Fruit fly (Drosophila melanogaster) ovary, adult (tissue): ENCODE measurements around the gene Cpr64Ac.

ENCODE experiments used
- CG17801 ChIP-seq: fragments of 200-800 bp; optimal IDR thresholded peaks from 2 replicates; lab custom pipeline; 2019; ENCODE audit warnings: missing biosample characterization, mild to moderate bottlenecking, missing genetic modification characterization, moderate library complexity; ENCODE audit not compliant: partially characterized antibody

Cpr64Ac gene

DNA sequence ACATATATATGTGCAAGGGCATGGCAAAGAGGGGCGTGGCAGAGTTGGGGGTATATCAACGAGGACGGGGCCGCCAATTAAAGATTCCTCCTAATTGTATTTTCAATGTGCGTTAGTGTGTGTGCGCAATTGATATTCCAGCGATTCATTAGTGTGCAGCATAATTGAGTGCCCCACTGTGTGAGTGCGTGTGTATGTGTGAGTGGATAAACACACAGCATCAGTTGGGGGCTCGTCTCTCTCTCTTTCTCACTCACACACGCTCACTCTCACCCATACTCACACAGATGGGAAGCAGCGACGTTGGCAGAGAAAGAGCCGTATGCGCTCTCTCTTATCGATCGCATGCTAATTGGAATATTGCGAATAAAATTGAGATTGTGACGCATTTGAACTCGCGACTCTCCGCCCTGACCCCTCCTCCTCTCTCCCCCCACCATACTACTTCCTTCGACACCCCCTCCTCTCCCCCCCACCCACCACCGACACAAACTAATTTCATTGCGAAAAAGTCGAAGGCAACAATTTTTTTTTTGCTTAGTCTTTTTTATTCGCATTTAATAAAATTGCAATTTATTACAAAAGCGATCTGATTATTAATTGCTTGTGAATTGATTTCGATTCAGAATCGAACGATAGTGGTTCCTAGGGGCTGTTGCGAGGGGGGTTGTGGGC, 21.0 kb upstream of the Cpr64Ac start:
- no peak for TF ChIP-seq CG17801

DNA sequence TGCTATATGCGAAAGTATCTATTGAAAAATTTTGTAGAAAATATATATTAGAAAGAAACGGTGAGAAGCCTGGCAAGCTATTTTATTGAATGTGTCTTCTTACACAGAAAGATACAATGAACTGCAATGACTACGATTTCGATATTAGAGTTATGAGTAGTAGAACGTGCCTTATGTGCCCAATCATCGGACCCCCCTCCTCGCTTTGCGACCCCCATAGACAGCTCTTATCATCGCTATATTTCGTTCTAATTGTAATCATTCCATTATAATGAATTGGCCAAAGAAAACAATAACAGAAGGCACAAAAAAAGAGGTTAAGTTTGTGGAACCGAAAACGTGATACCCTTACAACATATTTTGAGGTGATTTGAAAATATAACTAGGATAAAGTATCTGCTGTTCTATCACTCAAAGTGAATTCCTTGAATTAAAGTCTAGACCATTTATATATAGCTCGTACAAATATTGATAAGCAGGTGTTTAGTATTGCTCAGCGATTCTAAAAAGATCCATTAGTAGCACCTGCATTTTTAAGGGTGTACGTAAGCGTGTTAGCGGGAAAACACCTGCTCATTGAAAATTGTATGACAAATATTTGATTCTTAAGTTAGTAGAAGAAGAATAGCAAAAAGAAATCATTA, 20.1 kb upstream of the Cpr64Ac start:
- TF ChIP-seq CG17801: no peak

DNA sequence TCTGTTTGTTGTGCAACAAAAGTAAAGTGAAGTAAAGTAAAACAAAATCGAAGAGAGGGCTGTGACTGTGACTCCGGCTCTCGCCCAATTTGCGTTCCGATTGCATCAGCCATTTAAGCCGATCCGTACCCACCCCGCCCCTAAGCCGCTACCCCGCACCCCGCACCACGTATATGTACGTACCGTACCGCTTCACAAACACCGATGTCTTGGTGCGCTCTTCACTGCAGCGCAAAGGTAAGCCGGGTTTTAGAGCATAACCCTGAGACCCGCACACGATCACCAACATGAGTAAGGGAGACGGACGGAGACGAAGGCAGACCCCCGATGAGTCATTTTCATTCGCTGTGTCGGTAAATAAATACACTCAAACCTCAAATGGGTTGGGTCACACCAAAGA, 19.5 kb upstream of the Cpr64Ac start:
- TF ChIP-seq CG17801: peak; percentile 2

DNA sequence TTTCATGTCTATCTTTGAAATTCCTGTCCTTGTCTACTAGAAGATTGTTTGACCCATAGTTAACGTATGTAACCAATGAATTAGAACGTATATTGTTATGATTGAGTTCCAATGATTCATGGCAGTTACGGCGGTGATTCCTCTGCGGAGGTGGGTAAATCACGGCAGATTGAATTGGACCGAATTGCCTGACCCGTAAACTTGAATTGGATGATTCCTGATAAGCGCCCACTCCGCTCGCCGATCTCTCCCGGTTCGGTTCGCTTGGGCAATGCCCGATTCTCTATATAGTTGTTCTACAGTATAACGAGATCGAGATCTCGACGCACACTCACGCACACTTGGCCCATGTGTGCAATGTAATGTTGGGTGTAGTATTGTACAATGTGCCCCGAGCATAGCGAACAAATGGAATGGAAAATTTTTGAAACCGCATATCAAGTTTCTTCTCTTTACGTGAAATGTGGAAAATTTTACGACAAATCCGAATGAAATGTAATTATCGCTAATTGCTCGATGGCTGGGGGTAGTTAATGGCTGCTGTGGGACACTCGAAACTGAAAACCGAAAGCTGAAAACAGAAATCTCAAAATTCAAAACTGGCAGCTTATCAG, 18.8 kb upstream of the Cpr64Ac start:
- no peak for TF ChIP-seq CG17801

DNA sequence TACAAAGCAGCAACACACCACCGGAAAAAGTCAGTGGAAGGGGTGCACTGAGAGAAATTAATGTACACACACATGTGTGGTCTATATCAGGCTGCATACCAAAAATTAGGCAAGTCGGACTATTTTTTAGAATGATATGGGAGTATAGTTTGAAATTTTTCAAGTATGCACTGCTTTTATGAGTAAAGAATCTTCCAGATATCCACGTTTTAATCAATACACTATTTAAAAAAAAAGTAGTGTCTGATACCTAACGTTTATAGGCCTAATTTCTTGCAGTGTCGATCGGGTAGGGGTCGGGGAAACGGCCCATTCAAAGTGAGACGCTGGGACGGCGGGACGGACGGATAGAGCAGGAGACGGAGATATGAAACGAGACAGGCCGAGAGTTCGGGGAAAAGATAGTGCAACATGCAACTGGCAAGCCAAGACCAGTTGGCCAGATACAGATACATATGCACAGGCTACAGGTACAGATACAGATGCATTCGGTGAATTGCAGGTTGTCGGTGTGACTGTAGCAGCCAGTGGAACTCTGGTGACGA, 17.7 kb upstream of the Cpr64Ac start:
- TF ChIP-seq CG17801: peak; percentile 46

DNA sequence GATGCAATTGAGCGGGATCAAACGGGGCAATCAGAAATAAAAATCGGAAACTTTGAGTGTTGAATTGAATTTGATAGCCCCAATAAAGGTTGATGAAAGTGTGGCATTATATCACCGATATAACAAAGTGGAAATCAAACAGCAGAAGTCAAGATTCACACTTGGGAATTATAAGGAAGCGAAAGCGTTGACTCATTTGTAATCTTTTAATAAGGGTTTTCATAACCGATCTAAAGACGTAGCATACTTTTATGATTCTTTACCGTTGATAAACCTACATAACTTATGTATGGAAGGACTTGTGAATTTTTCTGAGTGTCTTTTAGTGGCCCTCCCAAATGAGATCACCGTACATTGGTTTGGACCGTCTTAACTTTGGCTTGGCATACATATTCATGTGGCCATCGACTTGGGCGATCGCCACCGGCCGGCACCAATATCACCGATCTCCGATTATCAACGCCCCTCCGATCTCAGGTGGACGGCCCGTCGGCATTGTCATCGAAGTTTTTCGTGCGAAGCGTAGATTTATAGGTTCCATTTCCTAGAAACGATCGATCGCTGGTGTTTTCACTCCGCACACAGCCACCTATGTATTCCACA, 16.8 kb upstream of the Cpr64Ac start:
- no peak for TF ChIP-seq CG17801

DNA sequence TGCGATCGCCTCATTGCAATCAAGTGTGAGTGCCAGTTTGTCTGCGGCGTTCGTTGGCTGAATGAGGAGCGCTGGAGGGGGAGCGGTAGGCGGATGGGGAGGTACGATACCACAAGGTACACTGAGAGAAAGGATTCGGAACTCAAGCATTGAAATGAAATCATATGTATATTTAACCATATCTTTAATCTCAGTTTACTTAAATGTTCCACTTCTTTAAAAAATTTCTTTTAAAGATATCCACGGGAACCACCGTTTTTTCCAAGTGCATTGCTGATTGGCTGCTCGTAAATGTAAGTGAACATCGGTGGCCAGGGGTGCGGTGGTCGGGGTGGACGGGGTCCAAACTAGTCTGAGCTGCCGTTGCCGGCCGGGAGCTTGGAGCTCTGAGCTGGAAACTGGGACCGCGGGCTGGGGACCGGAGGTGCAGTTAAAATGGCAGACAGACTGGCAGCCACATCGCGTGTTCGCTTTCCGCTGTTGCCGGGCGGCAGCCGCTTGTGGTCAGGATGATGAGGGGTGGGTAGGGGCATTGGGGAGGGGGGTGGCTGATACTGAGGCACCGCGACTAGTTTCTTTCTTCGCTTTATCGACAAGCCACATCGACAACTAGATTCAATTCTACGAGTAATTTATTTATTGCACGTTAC, 15.6 kb upstream of the Cpr64Ac start:
- TF ChIP-seq CG17801: peak; percentile 57

DNA sequence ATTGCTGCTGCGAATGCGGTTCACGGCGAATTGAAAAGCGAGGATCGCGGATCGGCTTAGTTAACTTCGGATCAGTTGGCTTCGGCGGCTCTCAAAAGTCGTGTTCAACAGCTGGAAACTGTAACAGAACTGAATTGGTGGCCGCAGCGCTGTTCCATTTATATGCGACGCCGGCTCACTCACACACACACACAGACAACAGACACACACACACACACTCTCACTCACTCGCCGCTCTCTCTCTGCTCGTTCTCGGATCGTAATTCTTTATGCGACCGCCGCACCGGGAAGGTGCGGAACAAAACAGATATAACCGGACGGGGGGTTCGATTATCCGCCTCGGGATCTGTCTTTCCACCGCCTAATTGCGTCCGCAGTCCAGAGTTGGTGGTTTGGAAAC, 14.4 kb upstream of the Cpr64Ac start, which contains the start of gene CG46460:
TSS of gene CG46460 (minus strand) at position 139 of the 400 bp plus-strand sequence.
- no peak for TF ChIP-seq CG17801

DNA sequence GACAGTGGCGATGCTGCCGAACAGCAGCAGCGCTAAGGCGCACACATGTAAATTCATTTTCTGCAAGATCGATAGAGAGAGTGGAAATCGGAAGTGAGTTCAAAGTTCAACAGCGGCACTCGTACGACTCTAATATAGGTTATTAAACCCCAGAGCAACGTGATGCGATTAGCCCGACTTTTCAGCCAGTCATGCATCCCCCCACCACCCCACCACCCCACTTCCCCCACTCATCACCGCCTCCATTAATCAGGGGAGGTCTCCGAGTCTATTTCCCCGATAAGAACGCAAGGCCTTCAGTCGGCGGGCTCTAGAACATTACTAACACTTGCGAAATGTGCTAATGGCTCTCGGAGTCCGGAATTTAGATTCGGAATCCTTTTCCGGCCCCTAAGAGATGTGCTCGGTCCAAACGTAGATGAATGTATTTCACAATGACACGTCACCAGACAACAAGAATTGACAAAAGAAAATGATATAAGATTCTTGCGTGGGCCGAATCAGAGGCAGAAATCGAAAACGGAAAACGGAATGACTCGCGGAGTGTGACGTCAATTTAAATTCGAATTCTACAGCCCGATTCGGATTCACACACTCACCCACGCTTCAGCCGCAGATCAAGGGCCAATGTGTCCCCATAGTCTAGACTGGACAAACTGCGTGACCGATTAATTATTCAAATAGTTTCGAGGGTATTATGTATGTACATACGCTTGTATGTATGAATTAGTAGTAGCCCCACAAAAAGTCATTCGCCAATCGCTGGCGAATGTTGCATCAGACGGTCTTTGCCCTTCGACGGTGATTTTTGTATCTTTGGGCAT, 13.1 kb upstream of the Cpr64Ac start:
- TF ChIP-seq CG17801: no peak

DNA sequence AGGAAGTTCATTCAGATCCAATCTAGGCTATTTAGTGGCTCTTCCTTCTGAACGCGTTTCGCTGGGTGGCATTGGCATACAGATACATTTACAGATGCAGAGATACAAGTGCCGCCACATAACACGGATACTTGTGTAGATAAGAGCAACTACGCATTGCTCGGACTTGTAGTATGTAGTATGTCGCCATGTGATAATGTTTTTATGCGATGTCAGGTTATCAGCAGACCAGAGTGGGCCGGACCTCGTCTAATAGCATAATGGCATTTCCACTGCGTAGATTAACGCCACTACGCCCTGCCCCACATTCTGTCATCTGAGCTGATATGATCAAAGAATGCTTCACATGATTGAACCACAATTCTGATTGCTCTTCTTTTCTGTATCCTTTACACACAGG, 9.1 kb upstream of the Cpr64Ac start:
- no peak for TF ChIP-seq CG17801

DNA sequence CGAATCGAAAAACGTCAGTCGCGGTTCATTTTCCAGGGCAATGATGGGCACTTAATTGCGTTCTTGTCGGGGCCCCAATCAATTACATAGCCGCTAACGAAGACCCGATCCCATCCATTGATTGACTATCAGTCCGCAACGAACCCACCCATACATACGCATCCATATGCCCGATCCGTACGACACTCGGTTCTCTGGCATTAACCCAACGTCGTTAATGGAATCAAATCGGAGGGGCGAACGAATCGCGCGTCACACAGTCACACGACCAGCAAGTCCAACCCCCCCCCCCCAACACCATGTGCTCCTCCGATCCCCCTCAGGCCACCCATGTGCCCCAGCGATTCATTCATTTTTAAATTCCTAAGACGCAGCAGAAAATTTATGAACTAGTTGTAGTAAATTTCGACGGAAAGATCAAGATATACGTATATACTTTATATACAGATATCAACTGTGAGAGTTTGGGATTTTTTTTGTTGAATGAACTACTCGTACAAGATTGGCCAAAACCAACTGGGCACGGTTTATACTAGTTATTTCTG, 8.6 kb upstream of the Cpr64Ac start:
- TF ChIP-seq CG17801: no peak

DNA sequence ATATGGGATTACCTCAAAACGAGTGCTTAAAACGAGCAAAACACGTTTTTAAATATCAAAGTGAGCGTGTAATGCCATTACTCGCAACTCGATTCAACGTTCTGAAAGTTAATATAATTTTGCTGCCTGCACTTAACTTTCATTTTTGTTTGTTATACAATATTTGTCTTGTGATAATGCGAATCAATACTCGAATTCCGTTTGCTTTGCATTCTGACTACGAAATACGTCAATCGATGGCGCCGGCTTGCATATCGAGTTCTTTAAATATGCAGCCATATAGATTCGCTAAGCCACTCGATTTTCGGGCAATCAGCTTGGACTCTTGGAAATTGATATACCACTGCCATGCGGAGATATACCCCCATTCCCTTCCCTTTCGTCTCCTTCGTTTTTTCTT, 8.0 kb upstream of the Cpr64Ac start:
- no peak for TF ChIP-seq CG17801

DNA sequence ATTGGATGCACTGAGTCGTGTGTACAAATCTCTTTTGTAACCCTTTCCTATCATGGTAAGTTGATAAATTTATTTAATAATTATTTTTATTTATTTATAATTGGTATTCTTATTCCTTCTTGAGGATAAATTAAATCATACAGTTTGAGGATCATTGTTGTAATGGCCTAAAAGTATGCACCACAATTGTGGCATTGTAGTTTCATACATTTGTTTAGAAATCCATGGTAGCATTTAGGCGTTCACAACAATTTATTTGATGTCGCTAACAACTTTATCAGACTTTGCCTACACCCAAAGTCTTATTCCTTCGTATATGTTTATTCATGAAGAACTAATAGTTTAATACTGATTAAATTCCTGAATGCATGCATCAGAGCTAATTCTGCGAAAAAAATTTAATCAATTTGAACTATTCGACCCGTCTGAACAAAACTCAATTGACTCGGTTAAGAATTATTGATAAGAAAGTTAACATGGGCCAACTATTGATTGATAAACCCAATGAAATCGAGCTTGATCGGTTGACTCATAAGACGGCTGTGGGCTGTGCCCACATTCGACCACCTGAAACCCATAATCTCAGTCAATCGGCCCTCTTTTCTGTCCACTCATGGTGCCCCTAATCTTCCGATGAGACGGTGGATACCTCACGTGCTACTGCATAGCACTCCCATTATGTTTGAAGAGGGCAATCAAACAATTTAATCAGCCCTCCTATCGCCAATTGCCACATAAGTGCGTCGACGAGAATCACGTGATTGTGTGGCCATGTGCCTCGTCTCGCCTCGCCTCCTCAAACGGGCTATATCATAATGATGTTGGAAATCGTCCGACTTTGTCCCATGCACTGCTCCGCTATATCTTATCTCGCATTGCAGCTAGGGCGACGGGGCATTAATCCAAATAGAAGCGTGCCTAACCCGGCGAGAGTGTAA, 6.8 kb upstream of the Cpr64Ac start:
- no peak for TF ChIP-seq CG17801

DNA sequence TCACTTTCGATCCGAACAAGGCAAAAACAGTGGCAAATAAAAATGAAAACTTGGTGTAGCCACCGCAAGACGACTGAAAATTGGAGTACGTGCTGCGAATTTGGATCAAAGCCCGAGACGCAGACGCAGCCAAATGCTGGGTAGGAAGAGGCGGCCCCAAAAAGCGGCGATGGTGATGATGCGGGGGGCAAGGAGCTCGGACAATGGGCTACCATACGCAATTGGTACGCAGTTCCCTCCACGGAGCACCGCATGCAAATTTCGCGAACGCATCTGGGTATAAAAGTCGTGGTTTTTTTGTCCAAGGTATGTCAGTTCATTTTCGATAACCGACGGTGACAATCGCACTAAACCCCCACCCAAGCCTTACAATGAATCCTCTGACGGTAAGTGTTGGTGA, 2.4 kb upstream of the Cpr64Ac start, which contains the start of gene Cpr64Ad:
TSS of gene Cpr64Ad (plus strand) at position 301 of the 400 bp plus-strand sequence.
- no peak for TF ChIP-seq CG17801
